Worm (Caenorhabditis elegans): ENCODE data around the gene rars-2.

ce11 chrII:6109989-6110388 is 15.4 kb upstream of the rars-2 start:
- TF ChIP-seq F26F4.8 (GFP tag; conservative IDR thresholded peaks at IDR 0.05) (no peak), lir-3 (tag; optimal IDR thresholded peaks at IDR 0.05) (no peak), pqm-1 (tag; optimal IDR thresholded peaks at IDR 0.05) (no peak), zag-1 (tag; optimal IDR thresholded peaks at IDR 0.05) (no peak), lin-1 (GFP tag; IDR thresholded peaks at IDR 0.05) (no peak), ama-1 (optimal IDR thresholded peaks at IDR 0.05) (no peak), skn-1 (tag; optimal IDR thresholded peaks at IDR 0.05) (no peak), T26A8.4 (GFP tag; IDR thresholded peaks at IDR 0.05) (no peak), unc-62 (GFP tag; optimal IDR thresholded peaks at IDR 0.05 in 1 of 2) (no peak), unc-62 (tag; optimal IDR thresholded peaks at IDR 0.05) (no peak), nhr-76 (tag; optimal IDR thresholded peaks at IDR 0.05) (no peak), lin-29 (GFP tag; IDR thresholded peaks at IDR 0.05) (no peak), jun-1 (tag; optimal IDR thresholded peaks at IDR 0.05) (no peak), Y48G9A.11 (GFP tag; IDR thresholded peaks at IDR 0.05) (no peak), ztf-11 (tag; optimal IDR thresholded peaks at IDR 0.05) (no peak)
